Worm (Caenorhabditis elegans) whole organism, L4 larva: Measurements from ENCODE around the gene F42C5.4.

Experiments
- F44E2.7 ChIP-seq: fragments of 200-800 bp; sonication (Bioruptor generic); IDR thresholded peaks from 2 replicates; pipeline ENCODE4 v2.1.2; 2022; ENCODE audit warnings: missing genetic modification characterization, missing compliant biosample characterization
- T20F7.1 ChIP-seq: fragments of 200-800 bp; sonication (Bioruptor generic); optimal IDR thresholded peaks from 2 replicates; lab custom pipeline; 2018; ENCODE audit warnings: mild to moderate bottlenecking, missing genetic modification characterization, missing compliant biosample characterization
- Y48G9A.11 ChIP-seq: fragments of 200-800 bp; sonication (Bioruptor generic); IDR thresholded peaks from 2 replicates; pipeline ENCODE4 v1.3.6; 2022; ENCODE audit warnings: missing genetic modification reagents, missing genetic modification characterization, missing compliant biosample characterization
- Y5F2A.4 ChIP-seq: fragments of 200-800 bp; sonication (Bioruptor generic); optimal IDR thresholded peaks from 2 replicates; lab custom pipeline; 2018; ENCODE audit warnings: mild to moderate bottlenecking, missing genetic modification characterization, missing compliant biosample characterization
- aha-1 ChIP-seq: fragments of 150-350 bp; peaks from one replicate; lab custom pipeline; 2014; ENCODE audit warnings: missing biosample characterization, missing genetic modification characterization
- aly-2 ChIP-seq: sonication (generic microtip); optimal IDR thresholded peaks from 2 replicates; lab custom pipeline; 2018; ENCODE audit warnings: missing biosample characterization, missing genetic modification characterization
- arid-1 ChIP-seq: fragments of 200-800 bp; sonication (Bioruptor generic); conservative IDR thresholded peaks from 2 replicates; pipeline ENCODE4 v1.3.6; 2022; ENCODE audit warnings: missing genetic modification reagents, missing genetic modification characterization, missing compliant biosample characterization
- ceh-20 ChIP-seq: fragments of 200-800 bp; sonication (Bioruptor generic); IDR thresholded peaks from 2 replicates; pipeline ENCODE4 v1.3.6; 2022; ENCODE audit warnings: missing genetic modification reagents, missing genetic modification characterization, missing compliant biosample characterization
- ceh-32 ChIP-seq: sonication (generic microtip); optimal IDR thresholded peaks from 2 replicates; lab custom pipeline; 2016; ENCODE audit warnings: mild to moderate bottlenecking, missing genetic modification characterization, missing compliant biosample characterization; ENCODE audit not compliant: poor library complexity
- ceh-44 ChIP-seq: fragments of 200-800 bp; sonication (Bioruptor generic); IDR thresholded peaks from 2 replicates; pipeline ENCODE4 v1.3.6; 2022; ENCODE audit warnings: missing genetic modification reagents, missing genetic modification characterization, missing compliant biosample characterization
- ceh-62 ChIP-seq: sonication (generic microtip); optimal IDR thresholded peaks from 2 replicates; lab custom pipeline; 2017; ENCODE audit warnings: missing biosample characterization, missing genetic modification characterization
- daf-19 ChIP-seq: fragments of 200-800 bp; sonication (Bioruptor generic); conservative IDR thresholded peaks from 2 replicates; pipeline ENCODE4 v1.3.6; 2022; ENCODE audit warnings: missing genetic modification characterization, missing compliant biosample characterization
- daf-8 ChIP-seq: fragments of 200-800 bp; sonication (Bioruptor generic); IDR thresholded peaks from 2 replicates; pipeline ENCODE4 v1.3.6; 2022; ENCODE audit warnings: missing genetic modification characterization, missing compliant biosample characterization
- dmd-8 ChIP-seq: fragments of 200-800 bp; sonication (Bioruptor generic); IDR thresholded peaks from 2 replicates; pipeline ENCODE4 v1.3.6; 2022; ENCODE audit warnings: missing genetic modification characterization, missing compliant biosample characterization
- dve-1 ChIP-seq: sonication (generic microtip); optimal IDR thresholded peaks from 2 replicates; lab custom pipeline; 2017; ENCODE audit warnings: antibody characterized with exemption, mild to moderate bottlenecking, missing genetic modification characterization, missing compliant biosample characterization; ENCODE audit not compliant: insufficient read depth
- jun-1 ChIP-seq: fragments of 150-350 bp; optimal IDR thresholded peaks from 2 replicates; lab custom pipeline; 2014; ENCODE audit warnings: missing biosample characterization, missing genetic modification reagents, missing genetic modification characterization
- lim-7 ChIP-seq: fragments of 200-800 bp; sonication (Bioruptor generic); IDR thresholded peaks from 2 replicates; pipeline ENCODE4 v1.3.6; 2022; ENCODE audit warnings: missing genetic modification characterization, missing compliant biosample characterization
- lin-1 ChIP-seq: fragments of 200-800 bp; sonication (Bioruptor generic); IDR thresholded peaks from 2 replicates; pipeline ENCODE4 v1.3.6; 2022; ENCODE audit warnings: missing genetic modification reagents, missing genetic modification characterization, missing compliant biosample characterization
- lin-29 ChIP-seq: fragments of 200-800 bp; sonication (Bioruptor generic); IDR thresholded peaks from 2 replicates; pipeline ENCODE4 v1.3.6; 2022; ENCODE audit warnings: missing genetic modification reagents, missing genetic modification characterization, missing compliant biosample characterization
- mep-1 ChIP-seq: fragments of 150-350 bp; sonication (generic microtip); optimal IDR thresholded peaks from 3 replicates; lab custom pipeline; 2014; ENCODE audit warnings: missing biosample characterization, missing genetic modification characterization
- nhr-28 ChIP-seq: fragments of 150-350 bp; optimal IDR thresholded peaks from 2 replicates; lab custom pipeline; 2014; ENCODE audit warnings: missing biosample characterization, missing genetic modification characterization
- nhr-48 ChIP-seq: sonication (generic microtip); optimal IDR thresholded peaks from 2 replicates; lab custom pipeline; 2016; ENCODE audit warnings: mild to moderate bottlenecking, missing genetic modification characterization, missing compliant biosample characterization
- pha-4 ChIP-seq, 2 experiments: fragments of 150-350 bp in 1 of 2; fragments of 200-800 bp in 1 of 2; sonication (Bioruptor generic) in 1 of 2; IDR thresholded peaks in 1 of 2; optimal IDR thresholded peaks in 1 of 2; 2 replicates each; pipeline versions ENCODE4 v1.3.6 to Lab custom; 2014 to 2022; ENCODE audit warnings: missing genetic modification characterization in 2 of 2, missing genetic modification reagents in 2 of 2, missing biosample characterization in 1 of 2, missing compliant biosample characterization in 1 of 2
- set-16 ChIP-seq: fragments of 200-800 bp; sonication (Bioruptor generic); IDR thresholded peaks from 2 replicates; pipeline ENCODE4 v1.3.6; 2022; ENCODE audit warnings: missing genetic modification reagents, missing genetic modification characterization, missing compliant biosample characterization
- skn-1 ChIP-seq: fragments of 150-350 bp; optimal IDR thresholded peaks from 2 replicates; lab custom pipeline; 2014; ENCODE audit warnings: missing biosample characterization, missing genetic modification characterization
- snpc-1.2 ChIP-seq: fragments of 200-800 bp; sonication (Bioruptor generic); IDR thresholded peaks from 2 replicates; pipeline ENCODE4 v1.3.6; 2022; ENCODE audit warnings: missing genetic modification reagents, missing genetic modification characterization, missing compliant biosample characterization
- spr-3 ChIP-seq: fragments of 200-800 bp; sonication (Bioruptor generic); optimal IDR thresholded peaks from 2 replicates; lab custom pipeline; 2018; ENCODE audit warnings: mild to moderate bottlenecking, missing genetic modification characterization, missing compliant biosample characterization
- tag-97 ChIP-seq: fragments of 200-800 bp; sonication (Bioruptor generic); IDR thresholded peaks from 2 replicates; pipeline ENCODE4 v1.3.6; 2022; ENCODE audit warnings: missing genetic modification characterization, missing compliant biosample characterization
- unc-62 ChIP-seq, 3 experiments: fragments of 150-350 bp in 1 of 3; sonication (generic microtip); optimal IDR thresholded peaks in 2 of 3; peaks in 1 of 3; 1 replicate in 1 of 3; 2 replicates in 2 of 3; lab custom pipeline; 2014 to 2017; ENCODE audit warnings: missing biosample characterization in 3 of 3, missing genetic modification characterization in 3 of 3, missing genetic modification reagents in 3 of 3, missing genotype in 1 of 3
- zag-1 ChIP-seq: fragments of 150-350 bp; optimal IDR thresholded peaks from 2 replicates; lab custom pipeline; 2014; ENCODE audit warnings: missing biosample characterization, missing genetic modification characterization
- zfp-3 ChIP-seq: fragments of 200-800 bp; sonication (Bioruptor generic); conservative IDR thresholded peaks from 2 replicates; pipeline ENCODE4 v1.3.6; 2022; ENCODE audit warnings: missing genetic modification reagents, missing genetic modification characterization, missing compliant biosample characterization
- ztf-7 ChIP-seq: fragments of 150-350 bp; optimal IDR thresholded peaks from 2 replicates; lab custom pipeline; 2014; ENCODE audit warnings: missing biosample characterization, missing genetic modification characterization

Gene F42C5.4

ce11 chrIV:7313962-7314361 lies 22.0 kb upstream of the F42C5.4 start (continued):
- TF ChIP-seq dve-1 (tag; lab: Kevin White, UChicago), result peak; percentile 82
- TF ChIP-seq, all 104 proteins: peak for 25

DNA sequence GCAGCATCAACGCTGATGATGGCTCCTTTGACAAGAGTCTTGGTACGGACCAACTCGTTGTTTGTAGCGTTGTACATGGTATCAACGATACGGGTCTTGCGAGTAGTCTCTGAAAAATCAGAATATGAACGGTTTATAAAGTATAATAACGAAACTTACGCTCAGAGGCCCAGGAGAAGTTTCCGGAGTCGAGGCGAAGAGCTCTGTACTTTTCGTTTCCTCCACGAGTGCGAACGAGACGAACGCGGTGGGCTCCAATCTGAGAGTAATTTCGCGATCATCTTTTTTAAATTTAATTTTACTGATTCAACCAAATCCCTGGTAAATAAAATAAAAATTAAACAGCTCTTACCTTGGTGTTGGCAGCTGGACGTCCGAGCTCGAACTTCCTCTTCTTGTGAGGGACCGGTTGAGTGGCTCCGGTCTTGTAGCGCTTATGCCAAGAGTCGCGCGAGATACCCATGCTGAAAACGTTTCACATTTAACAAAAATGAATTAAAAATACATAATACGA lies 21.5 kb upstream of the F42C5.4 start, which contains the start of gene rps-8:
Gene rps-8 (minus strand): TSS at position 464 of the 514 bp plus-strand sequence.
- peak; percentile 90 for TF ChIP-seq aha-1 (tag; lab: Kevin White, UChicago)
- 0 out of 2 replicates have a peak, but pooled peaks have one; percentile 3 for TF ChIP-seq arid-1 (GFP tag; lab: Robert Waterston, UW)
- 0 out of 2 replicates have a peak, but pooled peaks have one; percentile 23 for TF ChIP-seq F44E2.7 (GFP tag; lab: Robert Waterston, UW)
- TF ChIP-seq dmd-8 (GFP tag; lab: Robert Waterston, UW), result no peak

- TF ChIP-seq F44E2.7 (GFP tag; lab: Robert Waterston, UW), result no peak
- no peak for TF ChIP-seq daf-8 (GFP tag; lab: Robert Waterston, UW)
- TF ChIP-seq ceh-20 (GFP tag; lab: Robert Waterston, UW), result no peak
- TF ChIP-seq lin-1 (GFP tag; lab: Robert Waterston, UW), result no peak
- no peak for TF ChIP-seq lin-29 (GFP tag; lab: Robert Waterston, UW)
- TF ChIP-seq snpc-1.2 (GFP tag; lab: Robert Waterston, UW), result peak; percentile 73
- no peak for TF ChIP-seq jun-1 (tag; lab: Kevin White, UChicago)
- TF ChIP-seq ceh-44 (GFP tag; lab: Robert Waterston, UW), result no peak
- TF ChIP-seq T20F7.1 (GFP tag; lab: Kevin White, UChicago), result no peak
- no peak for TF ChIP-seq ceh-32 (tag; lab: Kevin White, UChicago)
- TF ChIP-seq lim-7 (GFP tag; lab: Robert Waterston, UW), result no peak
- no peak for TF ChIP-seq set-16 (GFP tag; lab: Robert Waterston, UW)
- TF ChIP-seq Y48G9A.11 (GFP tag; lab: Robert Waterston, UW), result 0 out of 2 replicates have a peak, but pooled peaks have one; percentile 16
- TF ChIP-seq zfp-3, result no peak
- TF ChIP-seq daf-19, result no peak
- TF ChIP-seq ztf-7 (tag; lab: Kevin White, UChicago), result no peak
- TF ChIP-seq aha-1 (tag; lab: Kevin White, UChicago), result peak; percentile 74
- no peak for TF ChIP-seq ceh-62
- TF ChIP-seq pha-4 (GFP tag; IDR thresholded peaks at IDR 0.05; lab: Robert Waterston, UW), result no peak
- no peak for TF ChIP-seq pha-4 (tag; optimal IDR thresholded peaks at IDR 0.05; lab: Kevin White, UChicago)
- TF ChIP-seq zag-1, result no peak
- no peak for TF ChIP-seq Y5F2A.4 (GFP tag; lab: Kevin White, UChicago)
- peak in 1 of 2 experiments; percentile 52 for TF ChIP-seq unc-62 (GFP tag; optimal IDR thresholded peaks at IDR 0.05 in 1 of 2; lab: Kevin White, UChicago)
- TF ChIP-seq unc-62 (tag; optimal IDR thresholded peaks at IDR 0.05; lab: Kevin White, UChicago), result no peak
- TF ChIP-seq mep-1 (tag; lab: Kevin White, UChicago), result no peak
- TF ChIP-seq tag-97 (GFP tag; lab: Robert Waterston, UW), result no peak
- no peak for TF ChIP-seq spr-3 (GFP tag; lab: Kevin White, UChicago)
- no peak for TF ChIP-seq aly-2 (tag; lab: Kevin White, UChicago)
- TF ChIP-seq nhr-28 (tag; lab: Kevin White, UChicago), result no peak
Measured at ce11 chrIV:7312620-7313194, 20.8 kb upstream of the F42C5.4 start.

DNA sequence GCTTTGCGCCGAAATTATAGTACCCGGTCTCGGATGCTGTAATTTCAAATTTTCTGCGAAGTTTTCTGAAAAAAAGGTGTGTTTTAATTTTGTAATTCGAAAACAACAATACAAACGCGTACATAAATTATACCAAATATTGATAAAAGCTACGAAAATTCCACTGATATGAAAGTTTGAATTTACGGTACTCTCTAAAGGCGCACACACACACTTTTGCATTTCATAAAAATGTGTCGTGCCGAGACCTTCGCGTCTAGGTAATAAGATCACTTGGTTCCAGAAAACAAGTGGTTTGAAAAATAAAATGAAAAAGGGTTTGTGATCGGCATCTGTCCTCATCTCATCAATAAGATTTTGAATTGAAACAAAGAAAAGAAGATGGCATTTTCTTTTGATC lies 18.9 kb upstream of the F42C5.4 start:
- peak in 1 of 2 experiments; percentile 50 for TF ChIP-seq unc-62 (GFP tag; optimal IDR thresholded peaks at IDR 0.05 in 1 of 2; lab: Kevin White, UChicago)
- TF ChIP-seq unc-62 (tag; optimal IDR thresholded peaks at IDR 0.05; lab: Kevin White, UChicago), result no peak
- no peak for TF ChIP-seq lin-1 (GFP tag; lab: Robert Waterston, UW)
- TF ChIP-seq nhr-48, result no peak
- no peak for TF ChIP-seq aly-2 (tag; lab: Kevin White, UChicago)
- no peak for TF ChIP-seq ztf-7 (tag; lab: Kevin White, UChicago)
- TF ChIP-seq aha-1 (tag; lab: Kevin White, UChicago), result peak; percentile 97
- no peak for TF ChIP-seq skn-1 (tag; lab: Kevin White, UChicago)
